Fruit fly (Drosophila melanogaster): ENCODE measurements around the gene pelo.

dm6 chr2L:9736000-9736695, 35.5 kb downstream of the pelo start, which contains the start of gene CG13117:
- TF ChIP-seq CG8159 (tag; optimal IDR thresholded peaks at IDR 0.05) (peak; percentile 58), fd96Ca (GFP tag; IDR thresholded peaks at IDR 0.05) (no peak; the same call in 2 of the 3 replicates), D1 (tag; optimal IDR thresholded peaks at IDR 0.05) (no peak), rn (GFP tag; IDR thresholded peaks at IDR 0.05) (no peak)
